Fruit fly (Drosophila melanogaster): ENCODE data around the gene CG18528.
A peak's percentile ranks its signal among the peaks of the same experiment; 100 is the strongest.

Gene CG18528

dm6 chr3R:24318217-24319082, 41.5 kb downstream of the CG18528 start, which contains the start of the genes Nab2 and BRWD3 (continued):
- no peak for TF ChIP-seq pb (GFP tag; optimal IDR thresholded peaks at IDR 0.05)
- no peak for TF ChIP-seq CG7271 (tag; optimal IDR thresholded peaks at IDR 0.05)
- TF ChIP-seq gsb (GFP tag; IDR thresholded peaks at IDR 0.05) = no peak
- peak; percentile 67; the same call in 3 of the 4 replicates for TF ChIP-seq Dll (GFP tag; IDR thresholded peaks at IDR 0.05; ENCODE audit: partially characterized antibody)
- peak; percentile 38 for TF ChIP-seq CG16815 (GFP tag; optimal IDR thresholded peaks at IDR 0.05)
- no peak for TF ChIP-seq D (optimal IDR thresholded peaks at IDR 0.05)
- TF ChIP-seq D (GFP tag; optimal IDR thresholded peaks at IDR 0.05) = no peak
- TF ChIP-seq zfh2 (GFP tag; optimal IDR thresholded peaks at IDR 0.05) = peak; percentile 25
- no peak for TF ChIP-seq CG11504 (tag; optimal IDR thresholded peaks at IDR 0.05)
- no peak for TF ChIP-seq Nf-YC (tag; optimal IDR thresholded peaks at IDR 0.05)
- TF ChIP-seq CG9727 (GFP tag; optimal IDR thresholded peaks at IDR 0.05) = peak; percentile 64
- TF ChIP-seq chm (GFP tag; IDR thresholded peaks at IDR 0.05) = no peak
- peak; percentile 49; the same call in 1 of the 2 replicates for TF ChIP-seq CG32532 (GFP tag; IDR thresholded peaks at IDR 0.05)
- no peak for TF ChIP-seq CG10267 (tag; optimal IDR thresholded peaks at IDR 0.05)
- TF ChIP-seq CG1832 (GFP tag; optimal IDR thresholded peaks at IDR 0.05) = no peak
- no peak for TF ChIP-seq CG3281 (GFP tag; optimal IDR thresholded peaks at IDR 0.05)
- no peak for TF ChIP-seq ATbp (GFP tag; optimal IDR thresholded peaks at IDR 0.05)
- peak; percentile 82 for TF ChIP-seq Dref (GFP tag; IDR thresholded peaks at IDR 0.05)
- TF ChIP-seq Ets65A (GFP tag) = peak; percentile 84
- TF ChIP-seq NfI (GFP tag; optimal IDR thresholded peaks at IDR 0.05) = peak; percentile 31
- TF ChIP-seq CG17359 (tag; optimal IDR thresholded peaks at IDR 0.05) = no peak
- no peak for TF ChIP-seq CG8359 (GFP tag; optimal IDR thresholded peaks at IDR 0.05; ENCODE audit: borderline replicate concordance)
- TF ChIP-seq H2.0 (GFP tag; IDR thresholded peaks at IDR 0.05) = 0 out of 2 replicates have a peak, but pooled peaks have one; percentile 10
- TF ChIP-seq Taf1 (GFP tag; IDR thresholded peaks at IDR 0.05) = no peak
- peak; percentile 22; the same call in 1 of the 2 replicates for TF ChIP-seq Rx (GFP tag; IDR thresholded peaks at IDR 0.05)
- TF ChIP-seq luna (GFP tag; optimal IDR thresholded peaks at IDR 0.05) = no peak
- TF ChIP-seq exex (tag; optimal IDR thresholded peaks at IDR 0.05) = no peak
- peak; percentile 60; the same call in 1 of the 3 replicates for TF ChIP-seq mld (GFP tag; IDR thresholded peaks at IDR 0.05; ENCODE audit: partially characterized antibody)
- TF ChIP-seq CG1647 (GFP tag; optimal IDR thresholded peaks at IDR 0.05) = no peak
- TF ChIP-seq CG12299 (tag; optimal IDR thresholded peaks at IDR 0.05) = no peak
- peak; percentile 54 for TF ChIP-seq hbn (GFP tag; IDR thresholded peaks at IDR 0.05; ENCODE audit: partially characterized antibody)
- TF ChIP-seq CG34224 (GFP tag; IDR thresholded peaks at IDR 0.05; ENCODE audit: partially characterized antibody) = peak; percentile 26; the same call in 2 of the 3 replicates
- no peak for TF ChIP-seq Six4 (GFP tag; optimal IDR thresholded peaks at IDR 0.05)
- TF ChIP-seq Atf-2 (GFP tag; optimal IDR thresholded peaks at IDR 0.05) = no peak
- TF ChIP-seq CG4328 (GFP tag; optimal IDR thresholded peaks at IDR 0.05) = peak; percentile 32
- peak; percentile 35; the same call in 1 of the 2 replicates for TF ChIP-seq Ptx1 (GFP tag; IDR thresholded peaks at IDR 0.05)
- peak; percentile 69; the same call in 2 of the 3 replicates for TF ChIP-seq CG7963 (GFP tag; IDR thresholded peaks at IDR 0.05; ENCODE audit: partially characterized antibody)
- peak; percentile 38 for TF ChIP-seq CG2120 (GFP tag; optimal IDR thresholded peaks at IDR 0.05)
- peak; percentile 49 for TF ChIP-seq CG12104 (GFP tag; optimal IDR thresholded peaks at IDR 0.05)
- TF ChIP-seq Ets97D (GFP tag; optimal IDR thresholded peaks at IDR 0.05) = peak; percentile 19
- no peak for TF ChIP-seq Lpt (GFP tag; optimal IDR thresholded peaks at IDR 0.05)
- no peak for TF ChIP-seq mirr (GFP tag; optimal IDR thresholded peaks at IDR 0.05)
- TF ChIP-seq Stat92E (GFP tag; optimal IDR thresholded peaks at IDR 0.05) = no peak
- TF ChIP-seq fd96Cb (tag; optimal IDR thresholded peaks at IDR 0.05) = peak; percentile 21
- peak; percentile 83 for TF ChIP-seq amos (GFP tag; IDR thresholded peaks at IDR 0.05; ENCODE audit: partially characterized antibody)
- TF ChIP-seq Hmx (GFP tag; optimal IDR thresholded peaks at IDR 0.05) = no peak
- peak; percentile 52 for TF ChIP-seq CG4424 (GFP tag; optimal IDR thresholded peaks at IDR 0.05)
- no peak for TF ChIP-seq p53 (GFP tag; optimal IDR thresholded peaks at IDR 0.05)

Measured in whole organism, embryonic.